Fruit fly (Drosophila melanogaster) whole organism: ENCODE measurements around the gene CG31358.

Source experiments
- CG8478 ChIP-seq: fragments of >200 bp; optimal IDR thresholded peaks from 2 replicates; lab custom pipeline; 2018; ENCODE audit warnings: inconsistent platforms
- psq ChIP-seq: fragments of >200 bp; optimal IDR thresholded peaks from 2 replicates; lab custom pipeline; 2017
- usp ChIP-seq: fragments of >200 bp; optimal IDR thresholded peaks from 2 replicates; lab custom pipeline; 2017; ENCODE audit warnings: missing biosample characterization, missing genetic modification characterization, mixed read lengths

dm6 chr3R:11998130-11998529 lies 33.4 kb downstream of the CG31358 start:
- TF ChIP-seq CG8478 (lab: Kevin White, UChicago) = no peak
- TF ChIP-seq usp (GFP tag; lab: Kevin White, UChicago) = no peak
- TF ChIP-seq psq (lab: Kevin White, UChicago) = no peak
